Worm (Caenorhabditis elegans): ENCODE measurements around the gene ZK287.1.

Gene ZK287.1

ce11 chrV:9621437-9621836 is 45.1 kb upstream of the ZK287.1 start:
- TF ChIP-seq ztf-4 (tag; optimal IDR thresholded peaks at IDR 0.05) = no peak
- no peak for TF ChIP-seq unc-39 (tag; optimal IDR thresholded peaks at IDR 0.05)
- no peak for TF ChIP-seq peb-1 (tag; optimal IDR thresholded peaks at IDR 0.05)
- no peak for TF ChIP-seq R02D3.7 (tag; optimal IDR thresholded peaks at IDR 0.05)
- no peak for TF ChIP-seq mab-5 (tag; optimal IDR thresholded peaks at IDR 0.05)
- TF ChIP-seq lsy-2 (tag; optimal IDR thresholded peaks at IDR 0.05) = no peak
- no peak for TF ChIP-seq crh-2 (tag; optimal IDR thresholded peaks at IDR 0.05)
- TF ChIP-seq ama-1 (optimal IDR thresholded peaks at IDR 0.05) = no peak
- TF ChIP-seq ZK546.5 (tag; optimal IDR thresholded peaks at IDR 0.05) = no peak
- TF ChIP-seq ztf-1 (GFP tag; conservative IDR thresholded peaks at IDR 0.05) = no peak
- TF ChIP-seq skn-1 (tag; optimal IDR thresholded peaks at IDR 0.05) = no peak
- no peak for TF ChIP-seq lin-39 (tag; optimal IDR thresholded peaks at IDR 0.05)

ce11 chrV:9622834-9623233 is 43.7 kb upstream of the ZK287.1 start, which contains the start of gene idpc-5:
Gene idpc-5 (minus strand): TSS chrV:9622934.
- TF ChIP-seq ZK546.5 (tag; optimal IDR thresholded peaks at IDR 0.05) = no peak
- TF ChIP-seq sma-3 (GFP tag; optimal IDR thresholded peaks at IDR 0.05) = no peak
- TF ChIP-seq elt-1 (tag; optimal IDR thresholded peaks at IDR 0.05) = no peak
- no peak for TF ChIP-seq unc-39 (tag; optimal IDR thresholded peaks at IDR 0.05)
- no peak for TF ChIP-seq alr-1 (tag; optimal IDR thresholded peaks at IDR 0.05)
- TF ChIP-seq gmeb-1 (tag; optimal IDR thresholded peaks at IDR 0.05) = no peak
- TF ChIP-seq ztf-1 (GFP tag; conservative IDR thresholded peaks at IDR 0.05) = no peak
- no peak for TF ChIP-seq nhr-6 (tag; optimal IDR thresholded peaks at IDR 0.05)
- TF ChIP-seq Y55F3AM.14 (GFP tag; optimal IDR thresholded peaks at IDR 0.05) = no peak
- TF ChIP-seq F13H6.1 (tag; optimal IDR thresholded peaks at IDR 0.05) = no peak
- no peak for TF ChIP-seq unc-55 (GFP tag; optimal IDR thresholded peaks at IDR 0.05)
- no peak for TF ChIP-seq nhr-129 (tag; optimal IDR thresholded peaks at IDR 0.05)
- TF ChIP-seq dmd-4 (tag; optimal IDR thresholded peaks at IDR 0.05) = no peak
- no peak for TF ChIP-seq nhr-10 (tag; optimal IDR thresholded peaks at IDR 0.05)
- TF ChIP-seq crh-2 (tag; optimal IDR thresholded peaks at IDR 0.05) = no peak
- TF ChIP-seq lsy-2 (tag; optimal IDR thresholded peaks at IDR 0.05) = no peak
- TF ChIP-seq nhr-23 (tag; optimal IDR thresholded peaks at IDR 0.05) = no peak
- TF ChIP-seq snpc-4 (tag; optimal IDR thresholded peaks at IDR 0.05) = no peak

DNA sequence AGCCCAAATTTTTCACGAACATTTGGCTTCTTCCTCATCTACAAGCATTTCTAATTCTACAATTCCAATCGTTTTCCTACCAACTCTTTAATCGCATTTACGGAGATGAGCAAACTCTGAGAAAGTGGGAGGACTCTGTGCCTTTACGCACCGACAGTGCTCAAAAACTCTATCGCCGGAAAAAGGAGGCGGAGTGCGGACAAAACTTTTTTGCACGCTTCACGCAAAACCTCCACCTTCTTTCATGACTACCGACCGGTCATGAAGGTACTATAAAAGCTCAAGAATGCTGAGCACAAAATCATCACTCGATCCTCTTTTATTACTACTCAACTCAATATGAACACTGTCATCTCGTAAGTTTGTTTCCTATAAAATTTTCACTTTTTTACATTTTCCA is 41.4 kb upstream of the ZK287.1 start, which contains the start of gene idpc-4:
Gene idpc-4, plus strand, starts transcription at position 301 of the 400 bp plus-strand sequence.
- TF ChIP-seq nhr-21 (tag; optimal IDR thresholded peaks at IDR 0.05) (no peak), nhr-10 (tag; optimal IDR thresholded peaks at IDR 0.05) (no peak), crh-2 (tag; optimal IDR thresholded peaks at IDR 0.05) (no peak), ama-1 (optimal IDR thresholded peaks at IDR 0.05) (no peak), nhr-77 (tag; optimal IDR thresholded peaks at IDR 0.05) (no peak), R02D3.7 (tag; optimal IDR thresholded peaks at IDR 0.05) (no peak), lsy-2 (tag; optimal IDR thresholded peaks at IDR 0.05) (no peak), mdl-1 (tag; optimal IDR thresholded peaks at IDR 0.05) (no peak)

DNA sequence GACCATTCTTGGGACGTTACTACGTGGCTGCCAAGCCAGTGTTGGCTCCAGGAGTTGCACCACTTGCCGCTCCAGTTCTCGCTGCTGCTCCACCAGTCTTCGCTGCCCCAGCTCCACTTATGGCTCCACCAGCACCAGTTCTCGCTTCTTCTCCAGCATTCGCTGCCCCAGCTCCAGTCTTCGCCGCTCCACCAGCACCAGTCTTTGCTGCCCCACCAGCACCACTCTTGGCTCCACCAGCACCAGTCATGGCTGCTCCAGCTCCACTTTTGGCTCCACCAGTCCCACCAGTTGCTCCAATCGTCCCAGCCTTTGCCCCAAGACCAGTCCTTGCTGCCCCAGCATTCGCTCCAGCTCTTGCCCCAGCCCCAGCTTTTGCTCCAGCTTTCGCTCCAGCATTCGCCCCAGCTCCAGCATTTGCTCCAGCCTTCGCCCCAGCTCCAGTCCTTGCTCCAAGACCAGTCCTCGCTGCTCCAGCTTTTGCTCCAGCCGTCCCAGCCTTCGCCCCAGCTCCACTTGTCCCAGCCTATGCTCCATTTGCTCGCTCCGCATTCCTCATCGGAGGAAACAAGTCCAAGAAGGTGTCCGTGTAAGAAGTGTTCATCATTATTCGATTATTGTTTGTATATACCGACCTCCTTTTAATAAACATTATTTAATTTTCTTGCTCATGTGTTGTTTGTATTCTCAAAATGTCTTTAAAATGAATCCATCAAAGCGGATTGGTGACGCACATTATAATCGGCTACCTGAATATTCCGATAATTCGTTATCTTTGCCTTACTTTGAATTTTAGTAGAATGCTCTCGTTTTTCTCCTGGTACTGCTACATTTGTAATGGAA is 40.7 kb upstream of the ZK287.1 start, which contains the start of gene T06E4.7:
Gene T06E4.7, plus strand, starts transcription at position 793 of the 843 bp plus-strand sequence.
- TF ChIP-seq nhr-25 (tag; optimal IDR thresholded peaks at IDR 0.05) = no peak
- TF ChIP-seq Y55F3AM.14 (GFP tag; optimal IDR thresholded peaks at IDR 0.05) = no peak
- TF ChIP-seq alr-1 (tag; optimal IDR thresholded peaks at IDR 0.05) = no peak
- TF ChIP-seq snpc-4 (tag; optimal IDR thresholded peaks at IDR 0.05) = no peak
- no peak for TF ChIP-seq ztf-11 (tag; optimal IDR thresholded peaks at IDR 0.05)

DNA sequence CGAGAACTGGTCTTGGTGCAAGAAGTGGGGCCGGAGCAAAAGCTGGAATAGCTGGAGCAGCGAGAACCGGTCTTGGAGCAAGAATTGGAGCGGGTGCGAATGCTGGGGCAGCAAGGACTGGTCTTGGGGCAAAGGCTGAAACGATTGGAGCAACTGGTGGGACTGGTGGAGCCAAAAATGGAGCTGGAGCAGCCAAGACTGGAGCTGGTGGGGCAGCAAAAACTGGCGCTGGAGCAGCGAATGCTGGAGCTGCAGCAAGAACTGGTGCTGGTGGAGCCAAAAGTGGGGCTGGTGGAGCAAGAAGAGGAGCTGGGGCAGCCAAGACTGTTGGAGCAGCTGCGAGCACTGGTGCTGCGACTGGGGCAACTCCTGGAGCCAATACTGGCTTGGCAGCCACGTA is 37.9 kb upstream of the ZK287.1 start:
- TF ChIP-seq nhr-10 (tag; optimal IDR thresholded peaks at IDR 0.05) (no peak), ZK546.5 (tag; optimal IDR thresholded peaks at IDR 0.05) (no peak), ztf-1 (GFP tag; conservative IDR thresholded peaks at IDR 0.05) (no peak), unc-62 (GFP tag; optimal IDR thresholded peaks at IDR 0.05) (no peak), C34F6.9 (tag; optimal IDR thresholded peaks at IDR 0.05) (no peak), nhr-11 (tag; optimal IDR thresholded peaks at IDR 0.05) (no peak), lin-11 (tag; optimal IDR thresholded peaks at IDR 0.05) (no peak), Y55F3AM.14 (GFP tag; optimal IDR thresholded peaks at IDR 0.05) (no peak), elt-3 (tag; optimal IDR thresholded peaks at IDR 0.05) (no peak), F13H6.1 (tag; optimal IDR thresholded peaks at IDR 0.05) (no peak), alr-1 (tag; optimal IDR thresholded peaks at IDR 0.05) (no peak), nhr-77 (tag; optimal IDR thresholded peaks at IDR 0.05) (no peak), ztf-11 (tag; optimal IDR thresholded peaks at IDR 0.05) (no peak), zag-1 (tag; optimal IDR thresholded peaks at IDR 0.05) (no peak)

All from whole organism, L2 larva.